Fruit fly (Drosophila melanogaster): ENCODE results near the gene CG31717.

Gene CG31717

DNA sequence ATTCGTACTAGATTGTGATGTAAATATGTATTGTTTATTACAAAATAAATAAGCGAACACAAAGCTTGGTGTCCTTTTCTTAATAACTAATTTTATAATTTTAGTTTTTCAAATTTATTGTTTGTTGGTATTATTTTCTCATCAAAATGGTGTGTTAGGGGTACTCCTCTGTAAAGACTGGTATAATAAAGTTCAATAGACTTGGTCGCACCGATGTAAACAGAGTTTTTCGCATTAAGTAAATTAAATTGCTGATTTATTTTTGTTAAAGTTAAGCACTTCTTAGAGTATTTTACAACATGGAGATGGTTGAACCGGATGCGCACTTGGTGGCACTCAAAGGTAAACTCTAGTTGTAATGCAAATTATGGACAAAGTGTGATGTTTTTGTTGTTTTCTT, 16.0 kb downstream of the CG31717 start, which contains the start of gene CG4953:
Gene CG4953, plus strand, starts transcription at position 193 of the 400 bp plus-strand sequence.
- TF ChIP-seq sv (GFP tag; optimal IDR thresholded peaks at IDR 0.05) (no peak), pan (optimal IDR thresholded peaks at IDR 0.05) (no peak), OdsH (GFP tag; optimal IDR thresholded peaks at IDR 0.05) (no peak), woc (GFP tag; optimal IDR thresholded peaks at IDR 0.05) (no peak), Hr78 (GFP tag; optimal IDR thresholded peaks at IDR 0.05) (no peak), Vsx2 (GFP tag; optimal IDR thresholded peaks at IDR 0.05; ENCODE audit: partially characterized antibody) (no peak), Sp1 (GFP tag; optimal IDR thresholded peaks at IDR 0.05) (no peak), HLH106 (tag; optimal IDR thresholded peaks at IDR 0.05) (no peak), dsf (GFP tag; optimal IDR thresholded peaks at IDR 0.05; ENCODE audit: borderline replicate concordance) (no peak), usp (GFP tag; optimal IDR thresholded peaks at IDR 0.05) (no peak), N (GFP tag; optimal IDR thresholded peaks at IDR 0.05) (no peak), Rel (GFP tag; optimal IDR thresholded peaks at IDR 0.05) (no peak), Rel (tag; optimal IDR thresholded peaks at IDR 0.05) (no peak), tai (GFP tag; optimal IDR thresholded peaks at IDR 0.05) (no peak), dl (GFP tag; optimal IDR thresholded peaks at IDR 0.05; ENCODE audit: insufficient read depth in 1 of 2, partially characterized antibody in 2 of 2) (no peak), CrebA (GFP tag; optimal IDR thresholded peaks at IDR 0.05; ENCODE audit: borderline replicate concordance) (no peak), rgr (GFP tag; optimal IDR thresholded peaks at IDR 0.05) (no peak)

DNA sequence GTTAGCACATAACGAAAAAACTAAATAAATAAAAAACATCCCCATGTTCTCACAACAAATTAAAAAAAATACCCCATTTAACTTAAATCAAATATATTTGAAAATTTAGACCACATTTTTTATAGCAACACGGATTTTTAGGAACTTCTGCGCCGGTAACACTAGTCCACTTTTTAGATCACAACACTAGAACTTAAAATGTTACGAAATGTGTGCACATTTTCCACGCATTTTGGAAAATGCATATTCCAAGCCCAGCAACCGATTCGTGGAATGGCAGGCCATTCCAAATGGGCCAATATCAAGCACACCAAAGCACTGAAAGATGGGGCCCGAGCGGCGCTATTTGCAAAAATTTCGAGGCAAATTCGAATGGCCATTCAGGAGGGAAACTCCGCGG, 18.2 kb downstream of the CG31717 start, which contains the start of gene CG4957:
Gene CG4957, plus strand, starts transcription at position 185 of the 400 bp plus-strand sequence.
- TF ChIP-seq Myc (optimal IDR thresholded peaks at IDR 0.05) (peak; percentile 26), Abd-B (GFP tag; optimal IDR thresholded peaks at IDR 0.05) (no peak), lola (GFP tag; optimal IDR thresholded peaks at IDR 0.05) (no peak)

DNA sequence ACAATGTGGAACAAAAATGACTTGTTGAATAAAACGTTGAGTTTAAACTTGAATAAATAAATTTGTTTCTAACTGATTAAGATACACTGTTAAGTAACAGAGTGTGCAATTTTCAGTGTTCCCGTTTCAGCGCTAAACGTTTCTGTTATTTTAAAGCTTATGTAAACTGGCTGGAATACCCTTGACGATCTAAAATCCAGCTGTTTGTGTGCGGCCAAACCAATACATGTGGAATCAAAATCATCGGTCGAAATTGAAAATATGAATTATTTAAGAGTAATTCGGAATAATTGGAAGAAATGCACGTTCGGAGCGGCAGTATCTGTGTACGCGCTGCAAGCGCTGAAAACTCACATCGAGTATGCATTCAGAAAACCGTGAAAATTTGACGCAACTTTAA, 19.3 kb downstream of the CG31717 start, which contains the start of gene Mulk:
Gene Mulk, plus strand, starts transcription at position 198 of the 400 bp plus-strand sequence.
- TF ChIP-seq CG9705 (GFP tag; optimal IDR thresholded peaks at IDR 0.05) (no peak), foxo (GFP tag; optimal IDR thresholded peaks at IDR 0.05) (peak in 1 of 2 experiments; percentile 50), lola (GFP tag; optimal IDR thresholded peaks at IDR 0.05) (no peak), dmrt93B (GFP tag; optimal IDR thresholded peaks at IDR 0.05) (no peak), sage (GFP tag; optimal IDR thresholded peaks at IDR 0.05) (peak; percentile 67), psq (GFP tag; optimal IDR thresholded peaks at IDR 0.05) (no peak), brk (GFP tag; optimal IDR thresholded peaks at IDR 0.05) (no peak), Vsx2 (GFP tag; optimal IDR thresholded peaks at IDR 0.05; ENCODE audit: partially characterized antibody) (no peak), Dif (GFP tag; optimal IDR thresholded peaks at IDR 0.05; ENCODE audit: partially characterized antibody) (no peak)

- TF ChIP-seq fru (GFP tag; optimal IDR thresholded peaks at IDR 0.05) (no peak), Vsx2 (GFP tag; optimal IDR thresholded peaks at IDR 0.05; ENCODE audit: partially characterized antibody) (no peak), br (GFP tag; optimal IDR thresholded peaks at IDR 0.05) (no peak), Hnf4 (GFP tag; optimal IDR thresholded peaks at IDR 0.05) (no peak), Myc (optimal IDR thresholded peaks at IDR 0.05) (no peak), CG9705 (GFP tag; optimal IDR thresholded peaks at IDR 0.05) (no peak), brk (GFP tag; optimal IDR thresholded peaks at IDR 0.05) (no peak), rgr (GFP tag; optimal IDR thresholded peaks at IDR 0.05) (no peak), GATAd (GFP tag; optimal IDR thresholded peaks at IDR 0.05) (no peak), usp (GFP tag; optimal IDR thresholded peaks at IDR 0.05) (no peak), woc (GFP tag; optimal IDR thresholded peaks at IDR 0.05) (no peak), pan (optimal IDR thresholded peaks at IDR 0.05) (no peak), CG32264 (GFP tag; optimal IDR thresholded peaks at IDR 0.05) (no peak), Dif (GFP tag; optimal IDR thresholded peaks at IDR 0.05; ENCODE audit: partially characterized antibody) (no peak), lola (GFP tag; optimal IDR thresholded peaks at IDR 0.05) (no peak)
These were observed 21.7 kb downstream of the CG31717 start, which contains the start of gene trk for dm6 chr2L:10272224-10272623. Gene trk (minus strand): TSS chr2L:10272324.

dm6 chr2L:10276436-10276835, 25.9 kb downstream of the CG31717 start:
- TF ChIP-seq rgr (GFP tag; optimal IDR thresholded peaks at IDR 0.05) (no peak), Vsx2 (GFP tag; optimal IDR thresholded peaks at IDR 0.05; ENCODE audit: partially characterized antibody) (no peak), br (GFP tag; optimal IDR thresholded peaks at IDR 0.05) (no peak), Mio (GFP tag; optimal IDR thresholded peaks at IDR 0.05) (no peak), psq (GFP tag; optimal IDR thresholded peaks at IDR 0.05) (peak; percentile 18), lola (GFP tag; optimal IDR thresholded peaks at IDR 0.05) (no peak)

All from whole organism, wandering third instar larva.